Fruit fly (Drosophila melanogaster) whole organism, embryonic: ENCODE results near the gene cnc.

Experiments
- B-H1 ChIP-seq: fragments of 200-800 bp; sonication (Bioruptor generic); IDR thresholded peaks from 3 replicates; pipeline ENCODE4 v1.3.6; 2022; ENCODE audit warnings: missing biosample characterization, missing genetic modification characterization
- BEAF-32 ChIP-seq: fragments of 200-800 bp; sonication (Bioruptor generic); optimal IDR thresholded peaks from 3 replicates; lab custom pipeline; 2017; ENCODE audit warnings: missing biosample characterization, missing genetic modification characterization, mild to moderate bottlenecking, moderate library complexity, missing genetic modification reagents
- Bdp1 ChIP-seq: fragments of 200-800 bp; sonication (Bioruptor generic); optimal IDR thresholded peaks from 3 replicates; lab custom pipeline; 2016; ENCODE audit warnings: missing biosample characterization, missing genetic modification characterization
- C15 ChIP-seq: fragments of 200-800 bp; sonication (Bioruptor generic); IDR thresholded peaks from 3 replicates; pipeline ENCODE4 v1.3.6; 2022; ENCODE audit warnings: missing biosample characterization, missing genetic modification characterization
- CG1024 ChIP-seq: fragments of 200-800 bp; sonication (Bioruptor generic); IDR thresholded peaks from 2 replicates; pipeline ENCODE4 v1.3.6; 2022; ENCODE audit warnings: missing biosample characterization, missing genetic modification characterization
- CG10366 ChIP-seq: fragments of 200-800 bp; sonication (Bioruptor generic); IDR thresholded peaks from 2 replicates; pipeline ENCODE4 v1.3.6; 2022; ENCODE audit warnings: missing biosample characterization, missing genetic modification characterization
- CG14441 ChIP-seq: fragments of 200-800 bp; sonication (Bioruptor generic); IDR thresholded peaks from 2 replicates; pipeline ENCODE4 v1.3.6; 2022; ENCODE audit warnings: missing biosample characterization, missing genetic modification characterization
- CG17361 ChIP-seq: fragments of 200-800 bp; sonication (Bioruptor generic); IDR thresholded peaks from 3 replicates; pipeline ENCODE4 v1.3.6; 2022; ENCODE audit warnings: missing biosample characterization, missing genetic modification characterization
- CG17829 ChIP-seq: fragments of 200-800 bp; optimal IDR thresholded peaks from 2 replicates; lab custom pipeline; 2019; ENCODE audit warnings: missing biosample characterization, mild to moderate bottlenecking, missing genetic modification characterization, moderate library complexity
- CG18599 ChIP-seq: fragments of 200-800 bp; sonication (Bioruptor generic); optimal IDR thresholded peaks from 3 replicates; lab custom pipeline; 2017; ENCODE audit warnings: missing biosample characterization, missing genetic modification characterization, mild to moderate bottlenecking, moderate library complexity, missing genetic modification reagents
- CG32532 ChIP-seq: fragments of 200-800 bp; sonication (Bioruptor generic); IDR thresholded peaks from 2 replicates; pipeline ENCODE4 v1.3.6; 2022; ENCODE audit warnings: missing biosample characterization, missing genetic modification characterization
- CG32767 ChIP-seq: fragments of 200-800 bp; sonication (Bioruptor generic); IDR thresholded peaks from 2 replicates; pipeline ENCODE4 v1.3.6; 2022; ENCODE audit warnings: missing biosample characterization, missing genetic modification characterization
- CG34224 ChIP-seq: fragments of 200-800 bp; sonication (Bioruptor generic); IDR thresholded peaks from 3 replicates; pipeline ENCODE4 v1.3.6; 2022; ENCODE audit warnings: missing biosample characterization, missing genetic modification characterization; ENCODE audit not compliant: partially characterized antibody
- CG34422 ChIP-seq: fragments of 200-800 bp; sonication (Bioruptor generic); IDR thresholded peaks from 3 replicates; pipeline ENCODE4 v1.3.6; 2022; ENCODE audit warnings: missing biosample characterization, missing genetic modification characterization
- CG3847 ChIP-seq: fragments of 200-800 bp; sonication (Bioruptor generic); IDR thresholded peaks from 2 replicates; pipeline ENCODE4 v1.3.6; 2022; ENCODE audit warnings: missing biosample characterization, missing genetic modification characterization
- CG4424 ChIP-seq: fragments of 200-800 bp; sonication (Bioruptor generic); optimal IDR thresholded peaks from 3 replicates; lab custom pipeline; 2016; ENCODE audit warnings: missing biosample characterization, missing genetic modification characterization
- CG4820 ChIP-seq: fragments of 200-800 bp; sonication (Bioruptor generic); optimal IDR thresholded peaks from 3 replicates; lab custom pipeline; 2016; ENCODE audit warnings: missing biosample characterization, missing genetic modification characterization
- CG4854 ChIP-seq: fragments of 200-800 bp; sonication (Bioruptor generic); optimal IDR thresholded peaks from 2 replicates; lab custom pipeline; 2016; ENCODE audit warnings: missing biosample characterization, missing genetic modification characterization, inconsistent platforms
- CG5180 ChIP-seq: fragments of 200-800 bp; sonication (Bioruptor generic); optimal IDR thresholded peaks from 3 replicates; lab custom pipeline; 2017; ENCODE audit warnings: missing biosample characterization, missing genetic modification characterization, mild to moderate bottlenecking, moderate library complexity, missing genetic modification reagents
- CG7271 ChIP-seq: fragments of 200-800 bp; sonication (Bioruptor generic); optimal IDR thresholded peaks from 2 replicates; lab custom pipeline; 2018; ENCODE audit warnings: missing biosample characterization, mild to moderate bottlenecking, missing genetic modification characterization, moderate library complexity
- CHES-1-like ChIP-seq: fragments of 200-800 bp; sonication (Bioruptor generic); optimal IDR thresholded peaks from 2 replicates; lab custom pipeline; 2016; ENCODE audit warnings: missing biosample characterization, missing genetic modification characterization
- Dad ChIP-seq: fragments of 200-800 bp; sonication (Bioruptor generic); optimal IDR thresholded peaks from 3 replicates; lab custom pipeline; 2016; ENCODE audit warnings: missing biosample characterization, missing genetic modification characterization
- Dip2 ChIP-seq: fragments of 200-800 bp; sonication (Bioruptor generic); IDR thresholded peaks from 2 replicates; pipeline ENCODE4 v1.3.6; 2022; ENCODE audit warnings: missing biosample characterization, missing genetic modification characterization
- H2.0 ChIP-seq: fragments of 200-800 bp; sonication (Bioruptor generic); IDR thresholded peaks from 2 replicates; pipeline ENCODE4 v1.3.6; 2022; ENCODE audit warnings: missing biosample characterization, missing genetic modification characterization
- HmgD ChIP-seq: fragments of 200-800 bp; sonication (Bioruptor generic); optimal IDR thresholded peaks from 3 replicates; lab custom pipeline; 2016; ENCODE audit warnings: missing biosample characterization, missing genetic modification characterization
- Meics ChIP-seq: fragments of 200-800 bp; sonication (Bioruptor generic); optimal IDR thresholded peaks from 2 replicates; lab custom pipeline; 2017; ENCODE audit warnings: missing biosample characterization, mild to moderate bottlenecking, missing genetic modification characterization
- NC2β ChIP-seq: fragments of 200-800 bp; sonication (Bioruptor generic); optimal IDR thresholded peaks from 2 replicates; lab custom pipeline; 2016; ENCODE audit warnings: missing biosample characterization, missing genetic modification characterization
- NK7.1 ChIP-seq: fragments of 200-800 bp; sonication (Bioruptor generic); optimal IDR thresholded peaks from 3 replicates; lab custom pipeline; 2016; ENCODE audit warnings: missing biosample characterization, missing genetic modification characterization
- Rfx ChIP-seq: fragments of 200-800 bp; sonication (Bioruptor generic); IDR thresholded peaks from 2 replicates; pipeline ENCODE4 v1.3.6; 2022; ENCODE audit warnings: missing biosample characterization, missing genetic modification characterization
- da ChIP-seq: fragments of 200-800 bp; sonication (Bioruptor generic); optimal IDR thresholded peaks from 2 replicates; lab custom pipeline; 2016; ENCODE audit warnings: missing biosample characterization, missing genetic modification characterization
- ems ChIP-seq: fragments of 200-800 bp; sonication (Bioruptor generic); optimal IDR thresholded peaks from 3 replicates; lab custom pipeline; 2016; ENCODE audit warnings: missing biosample characterization, missing genetic modification characterization
- eve ChIP-seq, 2 experiments: fragments of >200 bp; optimal IDR thresholded peaks; 2 replicates each; lab custom pipeline; 2017; ENCODE audit warnings: missing biosample characterization in 2 of 2, missing genetic modification characterization in 2 of 2
- gce ChIP-seq: fragments of 200-800 bp; sonication (Bioruptor generic); IDR thresholded peaks from 3 replicates; pipeline ENCODE4 v1.3.6; 2022; ENCODE audit warnings: missing biosample characterization, missing genetic modification characterization
- hbn ChIP-seq: fragments of 200-800 bp; sonication (Bioruptor generic); IDR thresholded peaks from 2 replicates; pipeline ENCODE4 v1.3.6; 2022; ENCODE audit warnings: missing biosample characterization, missing genetic modification characterization; ENCODE audit not compliant: partially characterized antibody
- her ChIP-seq: fragments of 200-800 bp; sonication (Bioruptor generic); optimal IDR thresholded peaks from 2 replicates; lab custom pipeline; 2016; ENCODE audit warnings: missing biosample characterization, missing genetic modification characterization
- kni ChIP-seq: fragments of 200-800 bp; sonication (Bioruptor generic); optimal IDR thresholded peaks from 3 replicates; lab custom pipeline; 2017; ENCODE audit warnings: mild to moderate bottlenecking, missing biosample characterization, missing genetic modification reagents, missing genetic modification characterization
- knrl ChIP-seq: fragments of 200-800 bp; sonication (Bioruptor generic); IDR thresholded peaks from 3 replicates; pipeline ENCODE4 v1.3.6; 2022; ENCODE audit warnings: missing biosample characterization, missing genetic modification characterization; ENCODE audit not compliant: partially characterized antibody
- lmd ChIP-seq: fragments of 200-800 bp; sonication (Bioruptor generic); IDR thresholded peaks from 2 replicates; pipeline ENCODE4 v1.3.6; 2022; ENCODE audit warnings: missing biosample characterization, missing genetic modification characterization
- mam ChIP-seq: fragments of 200-800 bp; sonication (Bioruptor generic); optimal IDR thresholded peaks from 3 replicates; lab custom pipeline; 2016; ENCODE audit warnings: missing biosample characterization, missing genetic modification characterization
- org-1 ChIP-seq: fragments of 200-800 bp; sonication (Bioruptor generic); optimal IDR thresholded peaks from 2 replicates; lab custom pipeline; 2017; ENCODE audit warnings: missing biosample characterization, missing genetic modification characterization
- pb ChIP-seq: fragments of 200-800 bp; sonication (Bioruptor generic); optimal IDR thresholded peaks from 3 replicates; lab custom pipeline; 2016; ENCODE audit warnings: missing biosample characterization, missing genetic modification characterization
- pum ChIP-seq: fragments of 200-800 bp; sonication (Bioruptor generic); optimal IDR thresholded peaks from 2 replicates; lab custom pipeline; 2016; ENCODE audit warnings: missing biosample characterization, missing genetic modification characterization
- schlank ChIP-seq: fragments of 200-800 bp; sonication (Bioruptor generic); optimal IDR thresholded peaks from 2 replicates; lab custom pipeline; 2018; ENCODE audit warnings: missing biosample characterization, mild to moderate bottlenecking, missing genetic modification characterization
- so ChIP-seq: fragments of 200-800 bp; sonication (Bioruptor generic); IDR thresholded peaks from 3 replicates; pipeline ENCODE4 v1.3.6; 2022; ENCODE audit warnings: missing biosample characterization, missing genetic modification characterization
- sob ChIP-seq: fragments of 200-800 bp; sonication (Bioruptor generic); IDR thresholded peaks from 2 replicates; pipeline ENCODE4 v1.3.6; 2022; ENCODE audit warnings: missing biosample characterization, missing genetic modification characterization
- sug ChIP-seq: fragments of 200-800 bp; optimal IDR thresholded peaks from 2 replicates; lab custom pipeline; 2019; ENCODE audit warnings: missing biosample characterization, mild to moderate bottlenecking, missing genetic modification characterization, moderate library complexity
- toy ChIP-seq: fragments of 200-800 bp; sonication (Bioruptor generic); IDR thresholded peaks from 2 replicates; pipeline ENCODE4 v1.3.6; 2022; ENCODE audit warnings: missing biosample characterization, missing genetic modification characterization
- vfl ChIP-seq: fragments of 200-800 bp; sonication (Bioruptor generic); optimal IDR thresholded peaks from 2 replicates; lab custom pipeline; 2016; ENCODE audit warnings: missing biosample characterization, missing genetic modification characterization
- wek ChIP-seq: fragments of 200-800 bp; sonication (Bioruptor generic); optimal IDR thresholded peaks from 3 replicates; lab custom pipeline; 2018; ENCODE audit warnings: missing biosample characterization, mild to moderate bottlenecking, missing genetic modification characterization, moderate library complexity

The cnc gene

dm6 chr3R:23189958-23190900 is 36.3 kb downstream of the cnc start (continued):
- peak; percentile 55 for TF ChIP-seq pb (GFP tag; lab: Kevin White, UChicago)
- peak; percentile 56 for TF ChIP-seq her (GFP tag; lab: Kevin White, UChicago)
- peak; percentile 74 for TF ChIP-seq H2.0 (GFP tag; lab: Robert Waterston, UW)
- 0 out of 2 replicates have a peak, but pooled peaks have one; percentile 27 for TF ChIP-seq CG1024
- peak; percentile 58 for TF ChIP-seq sob (GFP tag; lab: Robert Waterston, UW)
- peak; percentile 88 for TF ChIP-seq Rfx (GFP tag; lab: Robert Waterston, UW)
- TF ChIP-seq gce (GFP tag; lab: Robert Waterston, UW), result no peak
- TF ChIP-seq wek, result peak; percentile 60
- TF ChIP-seq CG34422 (GFP tag; lab: Robert Waterston, UW), result no peak
- TF ChIP-seq NK7.1 (GFP tag; lab: Kevin White, UChicago), result peak; percentile 25
- TF ChIP-seq CG34224 (GFP tag; lab: Robert Waterston, UW), result no peak
- TF ChIP-seq CG5180, result peak; percentile 52
- peak; percentile 37 for TF ChIP-seq NC2β (GFP tag; lab: Kevin White, UChicago)
- TF ChIP-seq da (GFP tag; lab: Kevin White, UChicago), result peak; percentile 2
- TF ChIP-seq Dad (GFP tag; lab: Kevin White, UChicago), result peak; percentile 49
- peak; percentile 75 for TF ChIP-seq CG17361 (GFP tag; lab: Robert Waterston, UW)
- peak; percentile 74 for TF ChIP-seq mam (GFP tag; lab: Kevin White, UChicago)
- TF ChIP-seq vfl (GFP tag; lab: Kevin White, UChicago), result peak; percentile 45
- TF ChIP-seq CG4820 (GFP tag; lab: Kevin White, UChicago), result peak; percentile 66
- TF ChIP-seq B-H1 (GFP tag; lab: Robert Waterston, UW), result peak; percentile 57; the same call in 2 of the 3 replicates
- no peak for TF ChIP-seq BEAF-32
- TF ChIP-seq CG32532 (GFP tag; lab: Robert Waterston, UW), result peak; percentile 81
- TF ChIP-seq Dip2, result no peak
- peak; percentile 83 for TF ChIP-seq sug (tag; lab: Kevin White, UChicago)
- no peak for TF ChIP-seq CG7271 (tag; lab: Kevin White, UChicago)
- TF ChIP-seq ems (GFP tag; lab: Kevin White, UChicago), result peak; percentile 62
- TF ChIP-seq knrl (GFP tag; lab: Robert Waterston, UW), result no peak
- TF ChIP-seq CG18599 (GFP tag; lab: Kevin White, UChicago), result peak; percentile 81
- TF ChIP-seq hbn (GFP tag; lab: Robert Waterston, UW), result no peak
- TF ChIP-seq org-1 (GFP tag; lab: Kevin White, UChicago), result peak; percentile 64
- peak; percentile 75 for TF ChIP-seq CG10366 (GFP tag; lab: Robert Waterston, UW)
- TF ChIP-seq CG4854 (GFP tag; lab: Kevin White, UChicago), result peak; percentile 56
- TF ChIP-seq CG32767, result peak; percentile 65; the same call in 1 of the 2 replicates
- peak in 1 of 2 experiments; percentile 90 for TF ChIP-seq eve (GFP tag; optimal IDR thresholded peaks at IDR 0.05; lab: Kevin White, UChicago)
- peak; percentile 71 for TF ChIP-seq Meics
- TF ChIP-seq C15 (GFP tag; lab: Robert Waterston, UW), result 0 out of 3 replicates have a peak, but pooled peaks have one; percentile 20
- TF ChIP-seq pum (GFP tag; lab: Kevin White, UChicago), result peak; percentile 43
- TF ChIP-seq CG17829 (tag; lab: Kevin White, UChicago), result peak; percentile 73
- TF ChIP-seq CG4424, result peak; percentile 62
- TF ChIP-seq CG14441 (GFP tag; lab: Robert Waterston, UW), result peak; percentile 83
- TF ChIP-seq CG3847 (GFP tag; lab: Robert Waterston, UW), result peak; percentile 68
- TF ChIP-seq toy (GFP tag; lab: Robert Waterston, UW), result no peak
- peak; percentile 36 for TF ChIP-seq Bdp1 (GFP tag; lab: Kevin White, UChicago)
- TF ChIP-seq HmgD (GFP tag; lab: Kevin White, UChicago), result peak; percentile 29
- peak; percentile 64; the same call in 1 of the 3 replicates for TF ChIP-seq so (GFP tag; lab: Robert Waterston, UW)
- TF ChIP-seq schlank (tag; lab: Kevin White, UChicago), result peak; percentile 34
- TF ChIP-seq kni (GFP tag; lab: Kevin White, UChicago), result no peak
- TF ChIP-seq lmd (GFP tag; lab: Robert Waterston, UW), result peak; percentile 74
- peak; percentile 69 for TF ChIP-seq CHES-1-like (GFP tag; lab: Kevin White, UChicago)
